Fruit fly (Drosophila melanogaster): Measurements from ENCODE around the gene CG9902.

Gene CG9902

dm6 chrX:16552567-16552966 lies 5.2 kb upstream of the CG9902 start:
- TF ChIP-seq kay (GFP tag; ENCODE audit: borderline replicate concordance) (peak; percentile 96), ovo (GFP tag; optimal IDR thresholded peaks at IDR 0.05) (peak; percentile 81), CG11617 (GFP tag; optimal IDR thresholded peaks at IDR 0.05) (peak; percentile 79), toe (GFP tag; optimal IDR thresholded peaks at IDR 0.05) (peak; percentile 17), Mnt (GFP tag; optimal IDR thresholded peaks at IDR 0.05) (peak; percentile 53), Crg-1 (GFP tag; optimal IDR thresholded peaks at IDR 0.05) (no peak), CG33017 (tag; optimal IDR thresholded peaks at IDR 0.05) (peak; percentile 69), CG7101 (tag; optimal IDR thresholded peaks at IDR 0.05) (peak; percentile 74), cic (GFP tag; optimal IDR thresholded peaks at IDR 0.05) (no peak), tj (GFP tag; optimal IDR thresholded peaks at IDR 0.05) (peak; percentile 43), Clk (GFP tag; optimal IDR thresholded peaks at IDR 0.05) (peak; percentile 15), cnc (optimal IDR thresholded peaks at IDR 0.05) (no peak), Hr96 (GFP tag; optimal IDR thresholded peaks at IDR 0.05) (no peak), CG1620 (GFP tag; optimal IDR thresholded peaks at IDR 0.05) (no peak), CG12768 (GFP tag; optimal IDR thresholded peaks at IDR 0.05) (peak; percentile 61), CG14711 (tag; optimal IDR thresholded peaks at IDR 0.05) (peak; percentile 68), bab1 (GFP tag; optimal IDR thresholded peaks at IDR 0.05) (peak; percentile 79), CG5204 (GFP tag; optimal IDR thresholded peaks at IDR 0.05) (no peak), CG7045 (GFP tag; optimal IDR thresholded peaks at IDR 0.05) (peak; percentile 53), pad (GFP tag; optimal IDR thresholded peaks at IDR 0.05) (peak; percentile 29)

DNA sequence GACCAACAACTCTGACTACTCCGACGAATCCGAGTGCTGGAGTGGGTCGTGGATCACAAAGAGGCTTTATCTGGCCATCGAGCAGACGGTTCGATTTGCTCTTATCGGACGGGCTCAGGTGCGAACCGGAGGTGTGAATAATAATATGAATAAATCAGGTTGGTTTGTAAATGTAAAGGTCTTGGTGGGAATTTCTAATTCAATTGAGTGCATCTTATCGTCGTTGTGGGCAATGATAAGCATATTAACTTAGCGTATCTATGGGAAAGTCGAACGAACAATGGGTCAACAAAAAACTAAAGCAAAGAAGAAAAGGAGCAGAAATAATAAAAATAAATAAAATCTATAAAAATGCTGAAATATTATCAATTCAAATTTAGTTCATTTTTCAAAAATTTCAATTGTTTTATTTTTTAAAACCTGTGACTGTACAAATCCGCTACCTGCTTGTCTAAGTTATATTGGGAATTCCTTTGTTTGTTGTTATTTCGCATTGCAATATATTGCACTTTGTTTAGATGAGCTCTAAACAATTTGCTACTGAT lies 6.4 kb downstream of the CG9902 start, which contains the start of gene CG9903:
Gene CG9903, minus strand, starts transcription at position 51 of the 545 bp plus-strand sequence.
- TF ChIP-seq kay (GFP tag; ENCODE audit: borderline replicate concordance) (peak; percentile 53), pad (GFP tag; optimal IDR thresholded peaks at IDR 0.05) (peak; percentile 10), CG7101 (tag; optimal IDR thresholded peaks at IDR 0.05) (peak; percentile 44), bab1 (GFP tag; optimal IDR thresholded peaks at IDR 0.05) (no peak), Crg-1 (GFP tag; optimal IDR thresholded peaks at IDR 0.05) (no peak), cic (GFP tag; optimal IDR thresholded peaks at IDR 0.05) (no peak)

DNA sequence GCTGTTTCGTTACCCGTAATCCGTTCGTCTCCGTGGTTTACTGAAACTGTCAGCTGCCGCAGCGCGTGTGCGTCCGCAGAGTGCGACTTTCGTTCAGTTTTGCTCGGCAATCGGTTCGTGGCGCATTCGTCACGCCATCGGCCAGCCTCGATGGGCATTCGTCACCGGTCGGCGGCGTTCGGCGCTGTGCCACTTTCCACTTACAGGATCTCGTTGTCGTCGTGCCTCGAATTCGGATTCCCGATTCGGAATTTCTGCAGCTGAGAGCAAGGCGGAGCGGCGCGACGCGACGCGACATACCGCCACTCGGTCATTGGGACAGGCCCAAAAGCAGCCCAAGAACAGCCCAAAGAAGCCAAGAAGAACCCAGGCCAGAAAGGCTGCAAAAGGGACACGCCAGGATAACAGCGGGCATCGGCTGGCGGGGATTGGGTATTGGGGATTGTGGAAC lies 14.2 kb downstream of the CG9902 start, which contains the start of gene para:
Gene para, minus strand, starts transcription at position 51 of the 451 bp plus-strand sequence.
- TF ChIP-seq tj (GFP tag; optimal IDR thresholded peaks at IDR 0.05) (no peak), toe (GFP tag; optimal IDR thresholded peaks at IDR 0.05) (no peak), Hr96 (GFP tag; optimal IDR thresholded peaks at IDR 0.05) (no peak), cnc (optimal IDR thresholded peaks at IDR 0.05) (no peak), pad (GFP tag; optimal IDR thresholded peaks at IDR 0.05) (no peak), CG12768 (GFP tag; optimal IDR thresholded peaks at IDR 0.05) (no peak), CG33017 (tag; optimal IDR thresholded peaks at IDR 0.05) (no peak)

DNA sequence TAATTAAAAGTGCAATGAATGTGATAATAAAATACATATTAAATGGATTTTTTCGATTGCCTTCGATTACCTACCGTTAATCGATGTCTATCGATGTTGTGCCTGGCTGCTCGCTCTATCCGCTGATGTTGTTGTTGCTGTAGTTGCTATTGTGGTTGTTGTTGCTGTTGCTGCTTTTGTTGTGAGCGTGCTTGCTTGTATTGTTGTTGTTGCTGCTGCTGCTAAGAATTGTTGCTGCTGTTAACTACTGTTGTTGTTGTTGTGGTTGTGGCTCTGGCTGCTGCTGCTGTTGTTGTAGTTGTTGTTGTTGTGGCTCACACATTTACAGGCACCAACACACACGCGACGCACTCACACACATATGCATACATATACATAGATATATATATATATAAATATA lies 20.1 kb downstream of the CG9902 start:
- TF ChIP-seq CG12768 (GFP tag; optimal IDR thresholded peaks at IDR 0.05) (no peak), Clk (GFP tag; optimal IDR thresholded peaks at IDR 0.05) (no peak), Mnt (GFP tag; optimal IDR thresholded peaks at IDR 0.05) (no peak), CG11617 (GFP tag; optimal IDR thresholded peaks at IDR 0.05) (no peak), tj (GFP tag; optimal IDR thresholded peaks at IDR 0.05) (no peak), Crg-1 (GFP tag; optimal IDR thresholded peaks at IDR 0.05) (no peak), ovo (GFP tag; optimal IDR thresholded peaks at IDR 0.05) (no peak)

dm6 chrX:16526084-16526734 lies 21.1 kb downstream of the CG9902 start:
- TF ChIP-seq kay (GFP tag; ENCODE audit: borderline replicate concordance) (no peak), CG1620 (GFP tag; optimal IDR thresholded peaks at IDR 0.05) (no peak), toe (GFP tag; optimal IDR thresholded peaks at IDR 0.05) (no peak), Hr96 (GFP tag; optimal IDR thresholded peaks at IDR 0.05) (no peak), ovo (GFP tag; optimal IDR thresholded peaks at IDR 0.05) (no peak), tj (GFP tag; optimal IDR thresholded peaks at IDR 0.05) (no peak), CG33017 (tag; optimal IDR thresholded peaks at IDR 0.05) (no peak), Crg-1 (GFP tag; optimal IDR thresholded peaks at IDR 0.05) (no peak), CG5204 (GFP tag; optimal IDR thresholded peaks at IDR 0.05) (no peak), CG14711 (tag; optimal IDR thresholded peaks at IDR 0.05) (no peak), pad (GFP tag; optimal IDR thresholded peaks at IDR 0.05) (no peak)

DNA sequence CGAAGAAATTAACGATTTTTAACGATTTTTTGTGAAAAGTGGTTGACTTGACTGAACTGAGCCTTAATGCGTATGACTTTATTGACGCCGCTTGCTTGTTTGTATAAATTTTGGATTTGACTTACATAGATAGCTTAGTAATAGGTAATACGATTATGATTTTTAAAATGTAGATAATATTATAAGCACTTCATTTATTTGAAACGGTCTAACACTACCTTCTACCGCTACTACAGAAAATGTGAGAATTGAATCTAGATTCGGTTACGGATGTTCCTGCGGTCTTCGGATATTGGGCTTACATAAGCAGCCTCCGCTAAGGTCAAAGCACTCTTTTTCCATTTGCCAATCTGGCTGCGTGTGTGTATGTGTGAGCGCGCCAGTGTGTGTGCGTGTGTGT lies 22.0 kb downstream of the CG9902 start, which contains the start of gene Cnx14D:
Gene Cnx14D, minus strand, starts transcription at position 101 of the 400 bp plus-strand sequence.
- TF ChIP-seq CG12768 (GFP tag; optimal IDR thresholded peaks at IDR 0.05) (no peak), Hr96 (GFP tag; optimal IDR thresholded peaks at IDR 0.05) (no peak), cnc (optimal IDR thresholded peaks at IDR 0.05) (no peak), CG14711 (tag; optimal IDR thresholded peaks at IDR 0.05) (no peak), CG7101 (tag; optimal IDR thresholded peaks at IDR 0.05) (no peak), cic (GFP tag; optimal IDR thresholded peaks at IDR 0.05) (no peak), Mnt (GFP tag; optimal IDR thresholded peaks at IDR 0.05) (no peak), CG11617 (GFP tag; optimal IDR thresholded peaks at IDR 0.05) (no peak), toe (GFP tag; optimal IDR thresholded peaks at IDR 0.05) (no peak), Crg-1 (GFP tag; optimal IDR thresholded peaks at IDR 0.05) (no peak), CG1620 (GFP tag; optimal IDR thresholded peaks at IDR 0.05) (no peak), pad (GFP tag; optimal IDR thresholded peaks at IDR 0.05) (no peak), Clk (GFP tag; optimal IDR thresholded peaks at IDR 0.05) (no peak), CG5204 (GFP tag; optimal IDR thresholded peaks at IDR 0.05) (no peak), kay (GFP tag; ENCODE audit: borderline replicate concordance) (no peak)

Data from whole organism, adult.